Fruit fly (Drosophila melanogaster) whole organism, pupa: ENCODE results near the gene pdgy.

ENCODE experiments used
- CG10348 ChIP-seq: fragments of 200-800 bp; sonication (Bioruptor generic); IDR thresholded peaks from 2 replicates; pipeline ENCODE4 v1.3.6; 2022; ENCODE audit warnings: missing biosample characterization, missing genetic modification characterization
- CG12605 ChIP-seq: fragments of 200-800 bp; sonication (Bioruptor generic); IDR thresholded peaks from 2 replicates; pipeline ENCODE4 v1.3.6; 2022; ENCODE audit warnings: missing biosample characterization, missing genetic modification characterization
- CG13204 ChIP-seq: fragments of 200-800 bp; sonication (Bioruptor generic); optimal IDR thresholded peaks from 2 replicates; lab custom pipeline; 2018; ENCODE audit warnings: missing biosample characterization, mild to moderate bottlenecking, missing genetic modification characterization, moderate library complexity
- CG14655 ChIP-seq: fragments of 200-800 bp; sonication (Bioruptor generic); optimal IDR thresholded peaks from 3 replicates; lab custom pipeline; 2017; ENCODE audit warnings: mild to moderate bottlenecking, missing biosample characterization, missing genetic modification reagents, missing genetic modification characterization
- CG15710 ChIP-seq: fragments of 200-800 bp; sonication (Bioruptor generic); optimal IDR thresholded peaks from 2 replicates; lab custom pipeline; 2018; ENCODE audit warnings: missing biosample characterization, mild to moderate bottlenecking, missing genetic modification characterization, moderate library complexity
- CG17806 ChIP-seq: fragments of 200-800 bp; sonication (Bioruptor generic); optimal IDR thresholded peaks from 2 replicates; lab custom pipeline; 2018; ENCODE audit warnings: missing biosample characterization, mild to moderate bottlenecking, missing genetic modification characterization, moderate library complexity
- CG32121 ChIP-seq: fragments of 200-800 bp; sonication (Bioruptor generic); IDR thresholded peaks from 2 replicates; pipeline ENCODE4 v1.3.6; 2022; ENCODE audit warnings: missing biosample characterization, missing genetic modification characterization
- CG34367 ChIP-seq: fragments of 200-800 bp; sonication (Bioruptor generic); optimal IDR thresholded peaks from 2 replicates; lab custom pipeline; 2018; ENCODE audit warnings: missing biosample characterization, mild to moderate bottlenecking, missing genetic modification characterization
- CG4496 ChIP-seq: fragments of 200-800 bp; sonication (Bioruptor generic); IDR thresholded peaks from 3 replicates; pipeline ENCODE4 v1.3.6; 2022; ENCODE audit warnings: missing biosample characterization, missing genetic modification characterization
- CG8159 ChIP-seq: fragments of 200-800 bp; sonication (Bioruptor generic); optimal IDR thresholded peaks from 3 replicates; lab custom pipeline; 2018; ENCODE audit warnings: missing biosample characterization, mild to moderate bottlenecking, missing genetic modification characterization, moderate library complexity
- CG8301 ChIP-seq: fragments of 200-800 bp; sonication (Bioruptor generic); optimal IDR thresholded peaks from 2 replicates; lab custom pipeline; 2018; ENCODE audit warnings: missing biosample characterization, mild to moderate bottlenecking, missing genetic modification characterization
- CG9948 ChIP-seq: fragments of 200-800 bp; sonication (Bioruptor generic); optimal IDR thresholded peaks from 2 replicates; lab custom pipeline; 2018; ENCODE audit warnings: missing biosample characterization, mild to moderate bottlenecking, missing genetic modification characterization, moderate library complexity
- D1 ChIP-seq: fragments of 200-800 bp; sonication (Bioruptor generic); optimal IDR thresholded peaks from 2 replicates; lab custom pipeline; 2018; ENCODE audit warnings: missing biosample characterization, mild to moderate bottlenecking, missing genetic modification characterization, moderate library complexity
- EcR ChIP-seq: fragments of 200-800 bp; sonication (Bioruptor generic); optimal IDR thresholded peaks from 3 replicates; lab custom pipeline; 2019; ENCODE audit warnings: missing biosample characterization, missing genetic modification characterization, mild to moderate bottlenecking, moderate library complexity, missing genetic modification reagents
- Ets98B ChIP-seq: fragments of 200-800 bp; sonication (Bioruptor generic); IDR thresholded peaks from 2 replicates; pipeline ENCODE4 v1.3.6; 2022; ENCODE audit warnings: missing biosample characterization, missing genetic modification characterization
- Pif1A ChIP-seq: fragments of 200-800 bp; sonication (Bioruptor generic); optimal IDR thresholded peaks from 3 replicates; lab custom pipeline; 2016; ENCODE audit warnings: missing biosample characterization, missing genetic modification characterization
- Pif1B ChIP-seq: fragments of 200-800 bp; sonication (Bioruptor generic); optimal IDR thresholded peaks from 3 replicates; lab custom pipeline; 2016; ENCODE audit warnings: missing biosample characterization, missing genetic modification characterization
- Snoo ChIP-seq: fragments of 200-800 bp; sonication (Bioruptor generic); optimal IDR thresholded peaks from 3 replicates; lab custom pipeline; 2017; ENCODE audit warnings: missing biosample characterization, mild to moderate bottlenecking, missing genetic modification characterization, inconsistent platforms
- fd96Ca ChIP-seq: fragments of 200-800 bp; sonication (Bioruptor generic); IDR thresholded peaks from 3 replicates; pipeline ENCODE4 v1.3.6; 2022; ENCODE audit warnings: missing biosample characterization, missing genetic modification characterization
- gl ChIP-seq: fragments of 200-800 bp; sonication (Bioruptor generic); optimal IDR thresholded peaks from 2 replicates; lab custom pipeline; 2018; ENCODE audit warnings: missing biosample characterization, mild to moderate bottlenecking, missing genetic modification characterization
- rn ChIP-seq: fragments of 200-800 bp; sonication (Bioruptor generic); IDR thresholded peaks from 2 replicates; pipeline ENCODE4 v1.3.6; 2022; ENCODE audit warnings: missing biosample characterization, missing genetic modification characterization

Gene pdgy

DNA sequence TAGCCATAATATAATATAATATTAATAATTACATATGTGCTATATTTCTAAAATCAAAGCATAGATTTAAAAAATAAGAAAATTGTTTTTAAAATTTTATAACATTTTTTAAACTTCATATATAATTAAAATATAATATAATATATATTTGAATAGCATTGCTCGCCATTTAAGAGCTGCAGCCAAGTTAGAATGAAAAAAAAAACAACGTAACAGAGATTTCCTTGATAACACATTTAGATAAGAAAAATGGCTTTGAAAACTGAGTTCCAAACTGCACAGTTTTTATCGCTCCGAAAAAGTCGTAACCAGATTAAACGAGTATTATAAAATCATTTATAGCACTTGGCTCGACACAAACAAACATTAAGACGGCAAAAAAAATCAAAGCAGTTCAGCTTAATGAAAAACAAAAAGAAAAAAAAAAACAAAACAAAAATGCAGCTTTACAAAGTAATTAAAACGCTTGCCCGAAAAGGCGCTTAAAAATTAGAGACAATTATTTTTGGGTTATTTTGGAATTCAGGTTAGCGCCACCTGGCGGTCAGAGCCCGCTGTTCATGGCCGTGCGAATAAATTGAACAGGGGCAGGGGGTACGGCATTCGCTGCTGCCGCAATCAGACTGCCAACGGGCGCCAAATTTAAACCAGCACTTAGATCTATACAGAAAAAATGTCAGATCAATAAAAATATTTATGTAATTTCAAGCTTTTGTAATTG, 43.5 kb downstream of the pdgy start, which contains the start of gene fiz:
TSS of gene fiz (minus strand) at position 51 of the 721 bp plus-strand sequence.
- no peak for TF ChIP-seq CG4496 (GFP tag; lab: Robert Waterston, UW)
- no peak for TF ChIP-seq CG10348 (GFP tag; lab: Robert Waterston, UW)
- TF ChIP-seq Pif1A (GFP tag; lab: Kevin White, UChicago), result no peak
- no peak for TF ChIP-seq CG15710
- TF ChIP-seq CG14655 (GFP tag; lab: Kevin White, UChicago), result no peak
- TF ChIP-seq gl (tag; lab: Kevin White, UChicago), result no peak
- TF ChIP-seq CG17806 (tag; lab: Kevin White, UChicago), result no peak

DNA sequence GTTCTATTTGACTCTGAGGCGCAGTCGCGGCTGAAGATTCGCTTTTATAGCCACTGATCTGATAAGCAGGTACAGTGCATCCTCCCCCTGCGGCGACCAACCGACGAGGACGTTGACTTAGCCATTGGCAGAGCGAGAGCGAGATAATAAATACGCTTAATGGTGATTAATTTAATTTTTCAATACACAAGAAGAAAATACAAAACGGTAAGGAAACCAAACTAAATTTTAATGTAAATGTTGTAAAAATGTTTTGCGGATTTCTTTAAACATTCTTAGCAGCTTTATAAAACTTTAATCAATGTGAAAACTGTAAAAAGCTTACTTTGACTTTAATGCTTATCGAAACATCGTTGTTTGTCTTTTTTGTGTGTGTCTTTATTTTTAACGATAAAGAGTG, 44.3 kb downstream of the pdgy start:
- TF ChIP-seq EcR (GFP tag; lab: Kevin White, UChicago), result peak; percentile 40
- no peak for TF ChIP-seq CG12605 (GFP tag; lab: Robert Waterston, UW)
- peak; percentile 39 for TF ChIP-seq CG14655 (GFP tag; lab: Kevin White, UChicago)
- TF ChIP-seq CG17806 (tag; lab: Kevin White, UChicago), result no peak
- no peak for TF ChIP-seq Pif1A (GFP tag; lab: Kevin White, UChicago)
- TF ChIP-seq CG8301 (tag; lab: Kevin White, UChicago), result peak; percentile 39
- TF ChIP-seq, all 21 proteins: peak for 3

DNA sequence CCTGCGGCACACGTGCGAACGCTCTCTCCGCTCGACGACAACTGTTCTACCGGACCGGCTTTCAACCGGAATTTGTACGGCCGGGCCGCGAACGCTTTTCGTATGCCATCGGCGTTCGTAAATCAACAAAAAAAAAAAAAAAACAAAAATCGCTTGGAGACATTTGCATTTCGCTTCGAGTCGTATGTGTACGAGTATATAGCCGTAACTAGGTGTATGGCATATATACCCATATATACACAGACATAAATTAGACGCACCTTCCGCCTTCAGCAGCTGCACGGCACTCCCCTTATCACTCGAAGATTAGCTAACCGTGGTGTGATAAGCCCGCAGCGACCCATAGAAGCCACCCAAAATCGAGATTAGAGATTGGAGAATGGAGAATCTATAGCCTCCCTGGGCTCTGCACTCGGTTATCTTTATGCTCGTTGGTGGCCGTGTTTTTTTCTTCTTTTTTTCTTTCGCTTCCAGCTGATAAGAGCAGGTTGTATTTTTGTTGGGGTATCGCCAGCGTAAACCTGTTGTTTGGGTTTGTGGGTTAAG, 47.8 kb downstream of the pdgy start, which contains the start of gene CG9512:
TSS of gene CG9512 (minus strand) at position 51 of the 546 bp plus-strand sequence.
- TF ChIP-seq rn (GFP tag; lab: Robert Waterston, UW), result no peak
- TF ChIP-seq D1 (tag; lab: Kevin White, UChicago), result no peak
- no peak for TF ChIP-seq CG14655 (GFP tag; lab: Kevin White, UChicago)
- no peak for TF ChIP-seq CG12605 (GFP tag; lab: Robert Waterston, UW)
- TF ChIP-seq CG8301 (tag; lab: Kevin White, UChicago), result no peak
- TF ChIP-seq Ets98B, result no peak
- TF ChIP-seq CG10348 (GFP tag; lab: Robert Waterston, UW), result no peak
- no peak for TF ChIP-seq CG15710
- no peak for TF ChIP-seq CG8159 (tag; lab: Kevin White, UChicago)
- TF ChIP-seq CG32121 (GFP tag; lab: Robert Waterston, UW), result no peak

DNA sequence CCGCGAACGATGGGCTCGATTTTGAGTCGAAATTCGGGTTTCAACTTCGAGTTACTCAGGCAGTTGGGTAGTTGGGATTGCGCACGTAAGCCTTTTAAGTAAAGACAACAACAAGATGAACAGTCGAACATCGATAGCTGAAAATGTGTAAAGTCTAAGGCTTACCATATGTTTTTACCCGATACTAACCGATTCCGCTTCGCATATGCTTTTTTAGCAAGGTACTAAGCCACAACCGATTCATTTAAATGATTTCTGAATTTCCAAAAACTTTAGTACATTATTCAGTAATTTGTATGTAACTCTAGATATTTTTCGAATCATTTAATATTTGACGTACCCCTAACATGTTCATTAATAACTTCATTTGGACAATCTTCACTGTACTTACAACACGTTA, 55.7 kb downstream of the pdgy start:
- no peak for TF ChIP-seq fd96Ca (GFP tag; lab: Robert Waterston, UW)
- peak; percentile 16 for TF ChIP-seq Pif1A (GFP tag; lab: Kevin White, UChicago)
- no peak for TF ChIP-seq rn (GFP tag; lab: Robert Waterston, UW)
- TF ChIP-seq Snoo (tag; lab: Kevin White, UChicago), result peak; percentile 3
- no peak for TF ChIP-seq CG13204
- 0 out of 2 replicates have a peak, but pooled peaks have one; percentile 51 for TF ChIP-seq CG32121 (GFP tag; lab: Robert Waterston, UW)
- no peak for TF ChIP-seq CG15710
- no peak for TF ChIP-seq CG34367
- TF ChIP-seq CG8301 (tag; lab: Kevin White, UChicago), result peak; percentile 35
- peak; percentile 20 for TF ChIP-seq CG14655 (GFP tag; lab: Kevin White, UChicago)
- 0 out of 3 replicates have a peak, but pooled peaks have one; percentile 9 for TF ChIP-seq CG4496 (GFP tag; lab: Robert Waterston, UW)
- no peak for TF ChIP-seq Pif1B (GFP tag; lab: Kevin White, UChicago)
- TF ChIP-seq D1 (tag; lab: Kevin White, UChicago), result no peak
- no peak for TF ChIP-seq CG17806 (tag; lab: Kevin White, UChicago)
- TF ChIP-seq CG8159 (tag; lab: Kevin White, UChicago), result peak; percentile 26

DNA sequence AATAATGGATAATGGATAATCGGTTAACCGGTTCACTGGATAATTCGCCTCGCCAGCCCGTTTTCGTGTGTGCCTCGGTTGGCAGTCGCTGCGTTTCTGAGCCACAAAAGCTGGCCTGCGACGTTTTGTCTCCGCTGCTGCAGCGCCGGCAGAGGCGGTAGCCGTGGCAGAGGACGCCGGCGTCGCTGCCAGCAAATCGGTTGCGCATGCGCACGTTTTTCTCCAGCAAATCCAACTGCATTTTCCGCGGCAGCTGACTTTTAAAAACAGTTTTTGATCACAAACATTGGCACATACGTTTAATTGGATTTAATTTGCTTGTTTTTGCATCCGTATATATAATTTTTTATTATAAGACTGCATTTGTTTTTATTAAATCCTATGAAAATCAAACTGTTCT, 56.5 kb downstream of the pdgy start, which contains the start of gene CG9514:
TSS of gene CG9514 (minus strand) at position 101 of the 400 bp plus-strand sequence.
- TF ChIP-seq Pif1A (GFP tag; lab: Kevin White, UChicago) (no peak), rn (GFP tag; lab: Robert Waterston, UW) (no peak)

DNA sequence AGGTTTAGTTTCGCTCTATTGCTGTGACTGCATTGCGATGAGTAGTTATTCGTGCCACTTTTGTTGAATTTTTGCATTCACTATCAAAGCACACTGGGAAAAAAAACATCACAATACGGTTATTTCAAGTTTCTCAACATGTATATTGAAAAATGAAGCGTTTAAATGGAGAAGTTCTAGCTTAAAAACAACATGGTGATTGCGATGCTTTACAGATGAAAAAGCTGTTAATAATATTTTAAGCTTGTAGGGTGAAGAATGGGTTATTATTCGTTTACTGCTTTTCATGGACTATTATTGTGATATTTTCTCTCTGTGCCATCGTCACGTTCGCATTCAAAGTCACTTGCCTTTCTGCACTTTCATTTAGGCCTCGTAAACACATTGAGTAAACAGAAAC, 57.0 kb downstream of the pdgy start:
- TF ChIP-seq CG9948 (no peak), CG32121 (GFP tag; lab: Robert Waterston, UW) (peak; percentile 41; the same call in 1 of the 2 replicates), D1 (tag; lab: Kevin White, UChicago) (no peak), Pif1B (GFP tag; lab: Kevin White, UChicago) (no peak), gl (tag; lab: Kevin White, UChicago) (no peak), CG4496 (GFP tag; lab: Robert Waterston, UW) (0 out of 3 replicates have a peak, but pooled peaks have one; percentile 19), fd96Ca (GFP tag; lab: Robert Waterston, UW) (no peak), CG8301 (tag; lab: Kevin White, UChicago) (peak; percentile 10), CG15710 (no peak), CG10348 (GFP tag; lab: Robert Waterston, UW) (no peak), CG34367 (no peak), Snoo (tag; lab: Kevin White, UChicago) (no peak), CG12605 (GFP tag; lab: Robert Waterston, UW) (no peak), CG17806 (tag; lab: Kevin White, UChicago) (no peak), EcR (GFP tag; lab: Kevin White, UChicago) (no peak), rn (GFP tag; lab: Robert Waterston, UW) (no peak)
